Worm (Caenorhabditis elegans): Measurements from ENCODE around the gene spcs-2.

Gene spcs-2

ce11 chrIII:12894207-12894606 lies 19.4 kb downstream of the spcs-2 start:
- TF ChIP-seq T26A5.8 (tag; optimal IDR thresholded peaks at IDR 0.05) (no peak), B0261.1 (tag; optimal IDR thresholded peaks at IDR 0.05) (no peak), unc-62 (GFP tag; optimal IDR thresholded peaks at IDR 0.05) (no peak), nhr-179 (tag; optimal IDR thresholded peaks at IDR 0.05) (no peak)

ce11 chrIII:12904052-12904451 lies 29.2 kb downstream of the spcs-2 start:
- TF ChIP-seq nfyb-1 (GFP tag; IDR thresholded peaks at IDR 0.05) (no peak), bed-1 (GFP tag; IDR thresholded peaks at IDR 0.05) (no peak), aptf-3 (GFP tag; IDR thresholded peaks at IDR 0.05) (no peak), K11D2.4 (GFP tag; IDR thresholded peaks at IDR 0.05) (no peak), hlh-26 (GFP tag; conservative IDR thresholded peaks at IDR 0.05) (no peak), lir-1 (GFP tag; conservative IDR thresholded peaks at IDR 0.05) (no peak), snpc-3.4 (tag; optimal IDR thresholded peaks at IDR 0.05) (no peak), sptf-2 (GFP tag; optimal IDR thresholded peaks at IDR 0.05) (no peak), zim-3 (tag; optimal IDR thresholded peaks at IDR 0.05) (no peak), ZK185.1 (tag; optimal IDR thresholded peaks at IDR 0.05; ENCODE audit: poor library complexity, severe bottlenecking) (no peak), ztf-25 (GFP tag; IDR thresholded peaks at IDR 0.05) (no peak), B0261.1 (tag; optimal IDR thresholded peaks at IDR 0.05) (no peak), gei-17 (GFP tag; optimal IDR thresholded peaks at IDR 0.05) (no peak), Y95B8A.8 (GFP tag; IDR thresholded peaks at IDR 0.05) (no peak), hmg-20 (GFP tag; IDR thresholded peaks at IDR 0.05) (no peak), F37B4.10 (GFP tag; IDR thresholded peaks at IDR 0.05) (no peak), let-526 (GFP tag; IDR thresholded peaks at IDR 0.05) (no peak), madf-10 (tag; optimal IDR thresholded peaks at IDR 0.05) (no peak)

ce11 chrIII:12904987-12905541 lies 30.2 kb downstream of the spcs-2 start, which contains the start of gene cox-5A:
Gene cox-5A, plus strand, starts transcription at chrIII:12905491.
- TF ChIP-seq sdz-38 (tag; optimal IDR thresholded peaks at IDR 0.05) (no peak), lin-35 (GFP tag; optimal IDR thresholded peaks at IDR 0.05) (peak; percentile 78 to 99 (median 94)), rcor-1 (GFP tag; IDR thresholded peaks at IDR 0.05) (peak; percentile 98), ztf-26 (tag; optimal IDR thresholded peaks at IDR 0.05) (peak; percentile 98), fkh-3 (tag; optimal IDR thresholded peaks at IDR 0.05) (no peak), him-1 (tag; optimal IDR thresholded peaks at IDR 0.05) (peak; percentile 75), F33H1.4 (GFP tag; IDR thresholded peaks at IDR 0.05) (peak; percentile 87), attf-6 (GFP tag; IDR thresholded peaks at IDR 0.05) (peak; percentile 80), atf-7 (tag; optimal IDR thresholded peaks at IDR 0.05) (peak; percentile 97), rec-8 (tag; optimal IDR thresholded peaks at IDR 0.05) (peak in 1 of 2 experiments; percentile 35), ztf-25 (GFP tag; IDR thresholded peaks at IDR 0.05) (peak; percentile 72; the same call in 1 of the 2 replicates), ceh-100 (GFP tag; IDR thresholded peaks at IDR 0.05) (peak; percentile 92), lsl-1 (GFP tag; optimal IDR thresholded peaks at IDR 0.05) (peak; percentile 99), ceh-79 (tag; optimal IDR thresholded peaks at IDR 0.05) (peak; percentile 87), zfh-2 (GFP tag; conservative IDR thresholded peaks at IDR 0.05) (peak; percentile 90), akir-1 (GFP tag; optimal IDR thresholded peaks at IDR 0.05) (no peak), Y95B8A.8 (GFP tag; IDR thresholded peaks at IDR 0.05) (peak; percentile 98), unc-130 (GFP tag; optimal IDR thresholded peaks at IDR 0.05) (peak; percentile 87), bed-2 (GFP tag; IDR thresholded peaks at IDR 0.05) (peak; percentile 79), tbx-9 (tag; optimal IDR thresholded peaks at IDR 0.05; ENCODE audit: borderline replicate concordance) (no peak), F22D6.2 (tag; optimal IDR thresholded peaks at IDR 0.05) (peak; percentile 93), zim-3 (tag; optimal IDR thresholded peaks at IDR 0.05) (peak; percentile 81), repo-1 (tag; optimal IDR thresholded peaks at IDR 0.05) (peak; percentile 99), let-526 (GFP tag; IDR thresholded peaks at IDR 0.05) (peak; percentile 96), die-1 (tag; optimal IDR thresholded peaks at IDR 0.05) (peak; percentile 62), hmg-20 (GFP tag; IDR thresholded peaks at IDR 0.05) (peak; percentile 95), K12H6.12 (tag; optimal IDR thresholded peaks at IDR 0.05) (peak; percentile 98), lag-1 (GFP tag; IDR thresholded peaks at IDR 0.05) (peak; percentile 76; the same call in 1 of the 2 replicates), unc-62 (GFP tag; optimal IDR thresholded peaks at IDR 0.05) (peak; percentile 68), ztf-22 (GFP tag; optimal IDR thresholded peaks at IDR 0.05) (peak; percentile 76)
